Fruit fly (Drosophila melanogaster): ENCODE results near the gene CG14109.

DNA sequence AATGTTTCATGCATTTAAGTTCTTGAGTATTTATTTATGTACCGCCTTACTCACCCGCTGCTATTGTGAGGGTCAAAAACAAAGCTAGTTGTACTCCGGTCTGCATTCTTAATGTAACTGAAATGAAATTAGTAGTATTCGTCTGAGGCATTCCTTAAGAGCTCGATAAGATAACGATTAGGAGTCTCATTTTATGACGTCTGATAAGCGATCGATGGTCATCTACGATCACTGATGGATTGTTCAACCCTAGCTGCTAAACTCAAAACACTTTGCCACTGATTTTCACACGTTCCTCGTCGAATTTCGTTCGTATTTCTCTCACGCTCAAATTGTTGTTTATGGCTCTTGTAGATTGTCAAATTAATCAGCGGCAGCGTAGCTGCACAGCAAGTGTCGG, 16.4 kb downstream of the CG14109 start, which contains the start of gene CG10116:
- TF ChIP-seq CG16815 (GFP tag; optimal IDR thresholded peaks at IDR 0.05), result no peak
- no peak for TF ChIP-seq CTCF (GFP tag; optimal IDR thresholded peaks at IDR 0.05)
- no peak for TF ChIP-seq cato (GFP tag; optimal IDR thresholded peaks at IDR 0.05; ENCODE audit: borderline replicate concordance)
- TF ChIP-seq NFAT (GFP tag; IDR thresholded peaks at IDR 0.05), result no peak
- no peak for TF ChIP-seq CG6813 (GFP tag; optimal IDR thresholded peaks at IDR 0.05)
- no peak for TF ChIP-seq psq (GFP tag; optimal IDR thresholded peaks at IDR 0.05)
